Fruit fly (Drosophila melanogaster) ovary, adult (tissue): ENCODE measurements around the gene Prp16.
A peak's percentile ranks its signal among the peaks of the same experiment; 100 is the strongest.

Source experiments
- CG17801 ChIP-seq: fragments of 200-800 bp; optimal IDR thresholded peaks from 2 replicates; lab custom pipeline; 2019; ENCODE audit warnings: missing biosample characterization, mild to moderate bottlenecking, missing genetic modification characterization, moderate library complexity; ENCODE audit not compliant: partially characterized antibody

The Prp16 gene

dm6 chrX:14226093-14226492 lies 24.9 kb downstream of the Prp16 start, which contains the start of gene mRpL38:
Gene mRpL38 (plus strand): TSS chrX:14226289.
- TF ChIP-seq CG17801 (GFP tag; lab: Kevin White, UChicago) = no peak

dm6 chrX:14227043-14227442 lies 25.9 kb downstream of the Prp16 start:
- no peak for TF ChIP-seq CG17801 (GFP tag; lab: Kevin White, UChicago)

dm6 chrX:14233843-14234337 lies 32.7 kb downstream of the Prp16 start, which contains the start of gene CG42271:
Gene CG42271 (minus strand): TSS chrX:14234066.
- TF ChIP-seq CG17801 (GFP tag; lab: Kevin White, UChicago) = peak; percentile 59

dm6 chrX:14234468-14234867 lies 33.3 kb downstream of the Prp16 start:
- no peak for TF ChIP-seq CG17801 (GFP tag; lab: Kevin White, UChicago)

dm6 chrX:14237873-14238394 lies 36.8 kb downstream of the Prp16 start, which contains the start of the genes Fbxl4 and Dus2:
Gene Fbxl4 (minus strand): TSS chrX:14237923.
Gene Dus2 (plus strand): TSS chrX:14237988.
- peak; percentile 92 for TF ChIP-seq CG17801 (GFP tag; lab: Kevin White, UChicago)

- TF ChIP-seq CG17801 (GFP tag; lab: Kevin White, UChicago) = no peak
These were observed 41.3 kb downstream of the Prp16 start, which contains the start of gene mRNA-cap for dm6 chrX:14242479-14242878. Gene mRNA-cap (minus strand): TSS chrX:14242822.

dm6 chrX:14242941-14243736 lies 42.0 kb downstream of the Prp16 start, which contains the start of gene CG32599:
Gene CG32599 (plus strand): TSS chrX:14243686.
- no peak for TF ChIP-seq CG17801 (GFP tag; lab: Kevin White, UChicago)

dm6 chrX:14247035-14247786 lies 46.0 kb downstream of the Prp16 start, which contains the start of gene mud:
Gene mud (plus strand): TSS chrX:14247732.
- TF ChIP-seq CG17801 (GFP tag; lab: Kevin White, UChicago) = no peak

- TF ChIP-seq CG17801 (GFP tag; lab: Kevin White, UChicago) = no peak
These were observed 59.7 kb downstream of the Prp16 start, which contains the start of the genes CG46317 and Tat for dm6 chrX:14260863-14261262. Gene CG46317 (plus strand): TSS chrX:14261223. Gene Tat (plus strand): TSS chrX:14261223.

dm6 chrX:14265149-14265548 lies 64.0 kb downstream of the Prp16 start:
- TF ChIP-seq CG17801 (GFP tag; lab: Kevin White, UChicago) = no peak

dm6 chrX:14266075-14266474 lies 64.9 kb downstream of the Prp16 start, which contains the start of the genes CG13404 and na:
Gene CG13404 (minus strand): TSS chrX:14266250.
Gene na (plus strand): TSS chrX:14266367.
- no peak for TF ChIP-seq CG17801 (GFP tag; lab: Kevin White, UChicago)
